Worm (Caenorhabditis elegans): Measurements from ENCODE around the gene srx-113.

- peak; percentile 80; the same call in 1 of the 2 replicates for TF ChIP-seq tab-1 (GFP tag; IDR thresholded peaks at IDR 0.05)
- peak; percentile 82 for TF ChIP-seq ztf-29 (GFP tag; IDR thresholded peaks at IDR 0.05)
- TF ChIP-seq ztf-23 (GFP tag; IDR thresholded peaks at IDR 0.05) = peak; percentile 78
- TF ChIP-seq cog-1 (tag; optimal IDR thresholded peaks at IDR 0.05) = peak; percentile 58
- peak; percentile 69; the same call in 1 of the 2 replicates for TF ChIP-seq T22C8.4 (GFP tag; IDR thresholded peaks at IDR 0.05)
- TF ChIP-seq ref-1 (GFP tag; conservative IDR thresholded peaks at IDR 0.05) = peak; percentile 48; the same call in 1 of the 2 replicates
- TF ChIP-seq flt-1 (GFP tag; IDR thresholded peaks at IDR 0.05) = peak; percentile 87
- TF ChIP-seq med-1 (GFP tag; optimal IDR thresholded peaks at IDR 0.05; ENCODE audit: insufficient read depth) = peak; percentile 15
- TF ChIP-seq klf-2 (GFP tag; conservative IDR thresholded peaks at IDR 0.05) = 0 out of 2 replicates have a peak, but pooled peaks have one; percentile 49
These were observed 35.2 kb downstream of the srx-113 start for ce11 chrV:12596795-12597194.

All from whole organism, midembryonic.